In genomic region chr3R:30467062-30467461, dm6 we compare ENCODE assay signal across 4 fruit fly cellular contexts.
TF ChIP-seq lines count a peak whose summit lies in the region.

No protein-coding gene starts in this region.

- peak; percentile 21 to 58 for TF ChIP-seq CTCF in S2 (optimal IDR thresholded peaks at IDR 0.05; lab: Kevin White, UChicago)
- peak; percentile 54 for TF ChIP-seq CTCF in whole organism, embryonic (GFP tag; optimal IDR thresholded peaks at IDR 0.05; lab: Kevin White, UChicago)

TF ChIP-seq in whole organism, embryonic, 481 proteins besides CTCF, POLR2A, EP300 and RAD21 (continues in another document):
- TF ChIP-seq Asciz (GFP tag; optimal IDR thresholded peaks at IDR 0.05; lab: Kevin White, UChicago) (no peak), pita (GFP tag; optimal IDR thresholded peaks at IDR 0.05; lab: Kevin White, UChicago) (peak; percentile 78), tio (GFP tag; optimal IDR thresholded peaks at IDR 0.05; lab: Kevin White, UChicago) (no peak), CG7786 (GFP tag; optimal IDR thresholded peaks at IDR 0.05; lab: Kevin White, UChicago) (no peak), CG6689 (GFP tag; IDR thresholded peaks at IDR 0.05; lab: Robert Waterston, UW) (no peak), CG6765 (GFP tag; optimal IDR thresholded peaks at IDR 0.05; lab: Kevin White, UChicago) (no peak), Max (GFP tag; optimal IDR thresholded peaks at IDR 0.05; lab: Kevin White, UChicago) (no peak), stwl (tag; optimal IDR thresholded peaks at IDR 0.05; lab: Kevin White, UChicago) (peak; percentile 29), hth (optimal IDR thresholded peaks at IDR 0.05; lab: Kevin White, UChicago) (no peak), insv (GFP tag; optimal IDR thresholded peaks at IDR 0.05; lab: Kevin White, UChicago) (peak; percentile 100), CG4328 (GFP tag; optimal IDR thresholded peaks at IDR 0.05; lab: Kevin White, UChicago) (no peak), CG6813 (GFP tag; optimal IDR thresholded peaks at IDR 0.05; lab: Kevin White, UChicago) (no peak), HLHmδ (GFP tag; optimal IDR thresholded peaks at IDR 0.05; lab: Kevin White, UChicago) (no peak), Drgx (GFP tag; IDR thresholded peaks at IDR 0.05; lab: Robert Waterston, UW) (no peak), CG34422 (GFP tag; IDR thresholded peaks at IDR 0.05; lab: Robert Waterston, UW) (no peak), psq (GFP tag; optimal IDR thresholded peaks at IDR 0.05; lab: Kevin White, UChicago) (no peak), ATbp (GFP tag; optimal IDR thresholded peaks at IDR 0.05; lab: Kevin White, UChicago) (no peak), NFAT (GFP tag; IDR thresholded peaks at IDR 0.05; lab: Robert Waterston, UW) (no peak), HLH54F (GFP tag; optimal IDR thresholded peaks at IDR 0.05; lab: Kevin White, UChicago) (no peak), CG15269 (tag; optimal IDR thresholded peaks at IDR 0.05; lab: Kevin White, UChicago) (no peak), zen (tag; optimal IDR thresholded peaks at IDR 0.05; lab: Kevin White, UChicago) (peak; percentile 91), p53 (GFP tag; optimal IDR thresholded peaks at IDR 0.05; lab: Kevin White, UChicago) (no peak), CG2712 (tag; optimal IDR thresholded peaks at IDR 0.05; lab: Kevin White, UChicago) (no peak), CoRest (tag; optimal IDR thresholded peaks at IDR 0.05; lab: Kevin White, UChicago) (no peak), CG14710 (tag; optimal IDR thresholded peaks at IDR 0.05; lab: Kevin White, UChicago) (peak; percentile 1), eyg (GFP tag; optimal IDR thresholded peaks at IDR 0.05; lab: Kevin White, UChicago) (no peak), CG12155 (GFP tag; optimal IDR thresholded peaks at IDR 0.05; lab: Kevin White, UChicago) (no peak), cwo (GFP tag; optimal IDR thresholded peaks at IDR 0.05; lab: Kevin White, UChicago) (no peak), CG32532 (GFP tag; IDR thresholded peaks at IDR 0.05; lab: Robert Waterston, UW) (no peak), CG8478 (optimal IDR thresholded peaks at IDR 0.05; lab: Kevin White, UChicago) (no peak), CG1603 (tag; optimal IDR thresholded peaks at IDR 0.05; lab: Kevin White, UChicago) (no peak), CG7839 (tag; optimal IDR thresholded peaks at IDR 0.05; lab: Kevin White, UChicago) (no peak)

TF ChIP-seq in whole organism, prepupa, 60 proteins besides CTCF, POLR2A, EP300 and RAD21:
- TF ChIP-seq CG34406 (GFP tag; optimal IDR thresholded peaks at IDR 0.05; lab: Kevin White, UChicago): no peak
- peak; percentile 20 for TF ChIP-seq svp (GFP tag; lab: Kevin White, UChicago)
TF ChIP-seq in whole organism, prepupa: peak in this region for 1.

TF ChIP-seq in whole organism, wandering third instar larva, 38 proteins besides CTCF, POLR2A, EP300 and RAD21:
- TF ChIP-seq Rel (GFP tag; optimal IDR thresholded peaks at IDR 0.05; lab: Kevin White, UChicago) (no peak), Rel (tag; optimal IDR thresholded peaks at IDR 0.05; lab: Kevin White, UChicago) (no peak), Myc (optimal IDR thresholded peaks at IDR 0.05; lab: Kevin White, UChicago) (peak; percentile 39), Vsx2 (GFP tag; optimal IDR thresholded peaks at IDR 0.05; lab: Kevin White, UChicago; ENCODE audit: partially characterized antibody) (peak; percentile 49)
TF ChIP-seq in whole organism, wandering third instar larva: peak in this region for 2.
